Worm (Caenorhabditis elegans): ENCODE results near the gene C34D4.2.

DNA sequence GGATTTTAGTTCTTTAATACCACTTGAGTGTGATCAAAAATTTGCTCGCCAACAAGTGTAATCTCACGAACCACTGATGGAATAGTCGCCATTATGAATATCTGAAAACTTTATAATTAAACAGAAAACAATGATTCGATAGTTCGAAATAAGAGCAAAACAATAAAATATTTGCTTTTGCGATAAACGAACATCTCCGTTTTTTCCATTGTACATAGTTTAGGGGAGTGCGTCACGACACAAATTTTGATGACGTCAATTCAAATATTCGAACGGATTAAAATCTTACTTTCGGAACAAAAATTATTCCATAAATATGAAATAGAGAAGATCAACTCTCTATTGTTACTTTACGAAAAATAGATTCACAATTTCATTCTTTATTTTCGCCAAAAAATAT, 20.5 kb upstream of the C34D4.2 start, which contains the start of gene mutd-1:
- no peak for TF ChIP-seq unc-55 (GFP tag; optimal IDR thresholded peaks at IDR 0.05)
- no peak for TF ChIP-seq ceh-22 (tag; optimal IDR thresholded peaks at IDR 0.05)
- TF ChIP-seq nhr-11 (tag; optimal IDR thresholded peaks at IDR 0.05) = no peak
- no peak for TF ChIP-seq sdc-2 (tag; optimal IDR thresholded peaks at IDR 0.05)
- no peak for TF ChIP-seq dmd-4 (tag; optimal IDR thresholded peaks at IDR 0.05; ENCODE audit: borderline replicate concordance)
- TF ChIP-seq pat-9 (tag; optimal IDR thresholded peaks at IDR 0.05) = no peak
- TF ChIP-seq ref-2 (tag; optimal IDR thresholded peaks at IDR 0.05) = no peak
- TF ChIP-seq madf-2 (tag; optimal IDR thresholded peaks at IDR 0.05) = no peak
- TF ChIP-seq ztf-16 (tag; optimal IDR thresholded peaks at IDR 0.05) = no peak
- TF ChIP-seq ceh-18 (tag; optimal IDR thresholded peaks at IDR 0.05) = no peak

Data from whole organism, late embryonic.